Worm (Caenorhabditis elegans): Measurements from ENCODE around the gene F22F4.9.

The F22F4.9 gene

ce11 chrX:6040435-6041093 lies 41.3 kb upstream of the F22F4.9 start:
- no peak for TF ChIP-seq ztf-16 (tag; optimal IDR thresholded peaks at IDR 0.05)
- TF ChIP-seq pat-9 (tag; optimal IDR thresholded peaks at IDR 0.05) = peak; percentile 34

- TF ChIP-seq eyg-1 (tag; optimal IDR thresholded peaks at IDR 0.05) (no peak), gmeb-2 (tag; optimal IDR thresholded peaks at IDR 0.05) (no peak), ceh-14 (tag; optimal IDR thresholded peaks at IDR 0.05) (no peak), tbx-7 (tag; optimal IDR thresholded peaks at IDR 0.05) (no peak), madf-2 (tag; optimal IDR thresholded peaks at IDR 0.05) (no peak), ceh-18 (tag; optimal IDR thresholded peaks at IDR 0.05) (no peak), lim-6 (tag; optimal IDR thresholded peaks at IDR 0.05) (no peak), pag-3 (tag; optimal IDR thresholded peaks at IDR 0.05; ENCODE audit: borderline replicate concordance) (no peak), fax-1 (tag; optimal IDR thresholded peaks at IDR 0.05) (no peak), nfya-1 (tag; optimal IDR thresholded peaks at IDR 0.05) (no peak), ttx-3 (tag; optimal IDR thresholded peaks at IDR 0.05) (no peak), odd-2 (tag; optimal IDR thresholded peaks at IDR 0.05) (no peak), ref-2 (tag; optimal IDR thresholded peaks at IDR 0.05) (no peak), sox-2 (GFP tag; IDR thresholded peaks at IDR 0.05) (no peak), ceh-2 (tag; optimal IDR thresholded peaks at IDR 0.05) (no peak), Y22D7AL.16 (tag; optimal IDR thresholded peaks at IDR 0.05) (no peak), ceh-19 (GFP tag; optimal IDR thresholded peaks at IDR 0.05) (no peak), mec-3 (tag; optimal IDR thresholded peaks at IDR 0.05; ENCODE audit: borderline replicate concordance) (no peak)
These were observed 40.2 kb upstream of the F22F4.9 start, which contains the start of gene hsp-25 for ce11 chrX:6039544-6039943. hsp-25 (minus strand) TSS chrX:6039644.

- TF ChIP-seq pqm-1 (tag; optimal IDR thresholded peaks at IDR 0.05) (no peak), hlh-8 (tag; optimal IDR thresholded peaks at IDR 0.05) (no peak), ceh-45 (GFP tag; IDR thresholded peaks at IDR 0.05) (no peak), tbx-7 (tag; optimal IDR thresholded peaks at IDR 0.05) (no peak), nfya-1 (tag; optimal IDR thresholded peaks at IDR 0.05) (no peak), sdc-2 (tag; optimal IDR thresholded peaks at IDR 0.05) (no peak), madf-2 (tag; optimal IDR thresholded peaks at IDR 0.05) (no peak), unc-86 (tag; optimal IDR thresholded peaks at IDR 0.05) (no peak), pax-1 (tag; optimal IDR thresholded peaks at IDR 0.05) (no peak), unc-55 (GFP tag; optimal IDR thresholded peaks at IDR 0.05) (no peak), elt-4 (tag; optimal IDR thresholded peaks at IDR 0.05) (no peak), mec-3 (tag; optimal IDR thresholded peaks at IDR 0.05; ENCODE audit: borderline replicate concordance) (no peak), ceh-31 (tag; optimal IDR thresholded peaks at IDR 0.05) (no peak), lin-11 (tag; optimal IDR thresholded peaks at IDR 0.05) (no peak), ceh-18 (tag; optimal IDR thresholded peaks at IDR 0.05) (no peak), ttx-3 (tag; optimal IDR thresholded peaks at IDR 0.05) (no peak), ets-4 (tag; optimal IDR thresholded peaks at IDR 0.05) (no peak), gmeb-2 (tag; optimal IDR thresholded peaks at IDR 0.05) (no peak), unc-42 (tag; optimal IDR thresholded peaks at IDR 0.05) (no peak)
These were observed 31.9 kb upstream of the F22F4.9 start, which contains the start of gene ipp-5 for ce11 chrX:6031169-6031568. ipp-5 (plus strand) TSS chrX:6031469.

ce11 chrX:6029075-6029474 lies 29.8 kb upstream of the F22F4.9 start:
- no peak for TF ChIP-seq pax-1 (tag; optimal IDR thresholded peaks at IDR 0.05)
- TF ChIP-seq pat-9 (tag; optimal IDR thresholded peaks at IDR 0.05) = no peak
- TF ChIP-seq pha-4 (tag; optimal IDR thresholded peaks at IDR 0.05) = no peak
- TF ChIP-seq ceh-22 (tag; optimal IDR thresholded peaks at IDR 0.05) = no peak
- no peak for TF ChIP-seq fax-1 (tag; optimal IDR thresholded peaks at IDR 0.05)
- no peak for TF ChIP-seq ceh-30 (tag; optimal IDR thresholded peaks at IDR 0.05)
- TF ChIP-seq tbx-7 (tag; optimal IDR thresholded peaks at IDR 0.05) = no peak
- no peak for TF ChIP-seq sox-2 (GFP tag; IDR thresholded peaks at IDR 0.05)
- no peak for TF ChIP-seq gmeb-2 (tag; optimal IDR thresholded peaks at IDR 0.05)
- TF ChIP-seq nhr-232 (tag; optimal IDR thresholded peaks at IDR 0.05) = no peak
- TF ChIP-seq ceh-34 (tag; optimal IDR thresholded peaks at IDR 0.05) = no peak
- no peak for TF ChIP-seq nhr-11 (tag; optimal IDR thresholded peaks at IDR 0.05)
- TF ChIP-seq rnt-1 (tag; optimal IDR thresholded peaks at IDR 0.05) = no peak

Measured in whole organism, late embryonic.